Worm (Caenorhabditis elegans): ENCODE measurements around the gene C25F6.6.
A peak's percentile ranks its signal among the peaks of the same experiment; 100 is the strongest.

Gene C25F6.6

DNA sequence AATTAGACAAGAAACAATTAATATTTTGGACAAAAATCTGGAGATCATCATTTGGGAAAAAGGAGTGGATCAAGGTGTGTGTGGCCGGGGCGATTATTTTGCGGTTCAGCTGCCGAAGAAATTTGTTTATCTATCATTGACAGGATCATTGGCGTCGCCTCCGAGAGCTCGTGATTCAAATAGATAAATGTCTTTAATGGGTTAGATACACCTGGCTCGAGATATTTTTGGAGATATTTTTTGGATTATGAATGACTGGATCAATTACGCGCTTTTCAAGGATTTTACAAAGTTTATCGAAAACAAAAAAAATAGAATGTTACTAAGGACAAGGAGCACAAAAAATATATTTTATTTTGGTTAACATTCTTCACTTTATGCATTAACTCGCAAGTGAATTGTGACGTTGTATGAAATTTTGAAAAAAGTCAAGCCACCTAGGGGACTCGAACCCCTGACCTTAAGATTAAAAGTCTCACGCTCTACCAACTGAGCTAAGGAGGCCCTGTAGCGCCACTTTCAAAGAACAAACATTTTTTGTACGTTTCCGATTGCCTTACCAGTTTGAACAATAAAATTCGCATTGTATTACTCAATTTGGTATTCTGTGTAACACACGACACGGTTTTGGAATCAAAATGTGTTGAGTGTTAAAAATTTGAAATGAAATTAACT, at the start of gene C25F6.6:
Gene C25F6.6 (minus strand): TSS at position 51 of the 675 bp plus-strand sequence.
- no peak for TF ChIP-seq ama-1 (optimal IDR thresholded peaks at IDR 0.05)
- no peak for TF ChIP-seq ets-7 (tag; optimal IDR thresholded peaks at IDR 0.05)
- no peak for TF ChIP-seq F13C5.2 (tag; optimal IDR thresholded peaks at IDR 0.05)
- no peak for TF ChIP-seq sea-1 (GFP tag; conservative IDR thresholded peaks at IDR 0.05)
- no peak for TF ChIP-seq tbx-37 (GFP tag; conservative IDR thresholded peaks at IDR 0.05)
- TF ChIP-seq ceh-36 (tag; optimal IDR thresholded peaks at IDR 0.05) = no peak

DNA sequence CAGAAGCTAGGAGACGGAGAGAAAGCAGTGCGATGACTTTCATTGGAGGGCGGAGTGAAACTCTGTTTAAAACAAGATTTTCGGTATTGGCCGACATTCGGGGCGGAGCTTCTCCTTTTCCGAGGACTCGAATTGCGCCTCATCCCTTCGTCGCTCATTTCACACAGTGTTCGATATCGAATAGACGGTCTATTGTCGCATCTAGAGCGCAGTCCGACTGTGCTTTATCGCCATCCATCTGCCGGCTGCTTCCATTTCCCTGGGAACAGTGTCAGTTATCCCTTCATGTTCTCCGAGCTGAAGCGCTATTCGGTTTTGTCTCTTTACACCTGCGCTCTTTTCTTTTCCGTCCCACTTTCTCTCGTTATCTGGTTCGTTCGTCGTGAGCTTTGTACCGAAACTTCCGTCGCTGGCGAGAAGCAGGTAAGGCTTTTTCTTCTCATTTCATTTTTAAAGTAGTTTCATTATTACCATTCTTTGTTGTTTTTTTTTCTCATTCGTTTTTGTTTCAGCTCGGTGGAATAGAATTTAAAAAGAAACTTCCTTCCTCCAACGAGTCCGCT, 42.3 kb upstream of the C25F6.6 start, which contains the start of the genes bus-8A and bus-8B:
Gene bus-8A (plus strand): TSS at position 96 of the 563 bp plus-strand sequence.
Gene bus-8B (plus strand): TSS at position 513 of the 563 bp plus-strand sequence.
- TF ChIP-seq ceh-36 (tag; optimal IDR thresholded peaks at IDR 0.05) (no peak), pes-1 (GFP tag; IDR thresholded peaks at IDR 0.05) (no peak), scrt-1 (GFP tag; IDR thresholded peaks at IDR 0.05) (no peak), aly-1 (tag; optimal IDR thresholded peaks at IDR 0.05) (no peak), flt-1 (GFP tag; IDR thresholded peaks at IDR 0.05) (no peak), F13C5.2 (tag; optimal IDR thresholded peaks at IDR 0.05) (no peak), tra-4 (tag; optimal IDR thresholded peaks at IDR 0.05) (no peak), hmbx-1 (tag; optimal IDR thresholded peaks at IDR 0.05) (no peak), tbx-37 (GFP tag; conservative IDR thresholded peaks at IDR 0.05) (no peak), tbx-11 (GFP tag; IDR thresholded peaks at IDR 0.05) (no peak), hnd-1 (tag; optimal IDR thresholded peaks at IDR 0.05) (no peak), ets-7 (tag; optimal IDR thresholded peaks at IDR 0.05) (no peak), ceh-13 (GFP tag; optimal IDR thresholded peaks at IDR 0.05) (no peak), sea-1 (GFP tag; conservative IDR thresholded peaks at IDR 0.05) (no peak)

DNA sequence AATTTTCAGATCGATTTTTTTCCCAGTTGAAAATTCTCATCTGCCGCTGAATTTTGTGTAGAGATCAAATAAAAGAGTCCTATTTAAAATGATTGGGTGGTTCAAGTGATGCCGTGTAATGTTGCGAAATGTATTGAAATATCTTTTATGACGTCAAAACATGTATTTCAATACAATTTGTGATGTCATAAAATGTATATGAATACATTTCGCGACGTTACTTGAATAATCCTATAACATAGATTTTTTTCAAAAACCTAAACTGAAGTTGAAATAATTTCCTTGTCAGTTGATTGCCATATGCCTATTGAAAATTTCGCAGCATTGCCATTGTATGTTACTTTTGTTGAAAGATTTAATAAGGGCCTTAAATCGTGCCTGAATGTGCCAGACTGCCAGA, 38.9 kb upstream of the C25F6.6 start, which contains the start of gene F55D1.1:
Gene F55D1.1 (plus strand): TSS at position 301 of the 400 bp plus-strand sequence.
- TF ChIP-seq tra-4 (tag; optimal IDR thresholded peaks at IDR 0.05) = no peak
- no peak for TF ChIP-seq pes-1 (GFP tag; IDR thresholded peaks at IDR 0.05)

DNA sequence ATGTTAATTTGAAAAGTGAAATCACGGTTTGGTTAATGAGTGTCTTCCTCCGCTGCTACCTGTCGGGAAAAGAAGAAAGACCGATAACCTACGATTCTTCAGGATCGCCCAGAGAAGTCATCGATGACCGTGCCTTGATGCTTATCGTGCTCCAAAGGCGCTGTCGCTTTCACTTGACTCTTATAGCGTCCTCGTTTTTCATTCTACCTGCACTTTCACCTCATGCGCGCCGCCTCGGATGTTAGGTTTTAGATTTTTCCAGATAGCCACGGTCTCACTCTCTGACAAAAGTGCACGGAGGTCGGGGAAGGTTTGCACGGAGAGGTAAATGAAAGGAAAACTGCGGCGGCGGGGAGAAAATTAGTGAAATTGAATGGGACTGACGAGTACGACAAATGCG, 38.2 kb upstream of the C25F6.6 start:
- no peak for TF ChIP-seq sea-1 (GFP tag; conservative IDR thresholded peaks at IDR 0.05)
- TF ChIP-seq hmbx-1 (tag; optimal IDR thresholded peaks at IDR 0.05) = no peak
- no peak for TF ChIP-seq ceh-13 (GFP tag; optimal IDR thresholded peaks at IDR 0.05)
- TF ChIP-seq ama-1 (optimal IDR thresholded peaks at IDR 0.05) = no peak
- TF ChIP-seq flt-1 (GFP tag; IDR thresholded peaks at IDR 0.05) = no peak

DNA sequence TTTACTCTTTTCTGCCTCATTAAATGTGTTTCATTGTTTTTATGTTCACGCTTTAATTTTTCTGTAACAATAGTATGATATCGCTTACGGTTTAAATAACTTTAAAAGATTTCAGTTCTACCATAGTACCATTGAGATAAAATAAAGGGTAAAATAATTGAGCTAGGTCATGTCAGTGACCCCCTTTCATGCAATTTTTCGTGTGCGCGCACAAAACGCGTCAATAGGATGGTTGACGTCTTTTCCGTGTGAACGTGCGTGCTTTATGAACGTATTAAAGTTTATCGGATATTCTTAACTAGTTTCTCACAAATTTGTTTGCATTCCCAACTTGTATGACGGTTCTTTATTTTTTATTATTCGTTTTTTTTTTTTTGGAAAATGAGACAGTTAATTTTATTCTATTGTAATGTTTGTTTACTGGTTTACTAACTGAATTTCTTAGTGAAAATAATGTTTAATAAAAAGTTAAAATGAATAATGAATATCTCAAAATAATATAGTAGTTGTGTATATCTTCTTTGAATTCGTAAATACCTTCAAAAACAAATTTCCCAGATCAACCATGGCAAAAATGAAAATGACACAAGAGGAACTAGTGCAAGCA, 35.4 kb upstream of the C25F6.6 start, which contains the start of gene C25F6.1:
Gene C25F6.1 (plus strand): TSS at position 557 of the 607 bp plus-strand sequence.
- TF ChIP-seq aly-1 (tag; optimal IDR thresholded peaks at IDR 0.05) = no peak
- TF ChIP-seq tbx-37 (GFP tag; conservative IDR thresholded peaks at IDR 0.05) = no peak
- TF ChIP-seq ets-7 (tag; optimal IDR thresholded peaks at IDR 0.05) = no peak
- no peak for TF ChIP-seq hmbx-1 (tag; optimal IDR thresholded peaks at IDR 0.05)
- TF ChIP-seq ceh-13 (GFP tag; optimal IDR thresholded peaks at IDR 0.05) = no peak
- no peak for TF ChIP-seq ama-1 (optimal IDR thresholded peaks at IDR 0.05)
- TF ChIP-seq sea-1 (GFP tag; conservative IDR thresholded peaks at IDR 0.05) = no peak
- TF ChIP-seq B0310.2 (tag; optimal IDR thresholded peaks at IDR 0.05) = no peak
- TF ChIP-seq tra-4 (tag; optimal IDR thresholded peaks at IDR 0.05) = no peak
- no peak for TF ChIP-seq hnd-1 (tag; optimal IDR thresholded peaks at IDR 0.05)
- no peak for TF ChIP-seq scrt-1 (GFP tag; IDR thresholded peaks at IDR 0.05)
- no peak for TF ChIP-seq F13C5.2 (tag; optimal IDR thresholded peaks at IDR 0.05)

DNA sequence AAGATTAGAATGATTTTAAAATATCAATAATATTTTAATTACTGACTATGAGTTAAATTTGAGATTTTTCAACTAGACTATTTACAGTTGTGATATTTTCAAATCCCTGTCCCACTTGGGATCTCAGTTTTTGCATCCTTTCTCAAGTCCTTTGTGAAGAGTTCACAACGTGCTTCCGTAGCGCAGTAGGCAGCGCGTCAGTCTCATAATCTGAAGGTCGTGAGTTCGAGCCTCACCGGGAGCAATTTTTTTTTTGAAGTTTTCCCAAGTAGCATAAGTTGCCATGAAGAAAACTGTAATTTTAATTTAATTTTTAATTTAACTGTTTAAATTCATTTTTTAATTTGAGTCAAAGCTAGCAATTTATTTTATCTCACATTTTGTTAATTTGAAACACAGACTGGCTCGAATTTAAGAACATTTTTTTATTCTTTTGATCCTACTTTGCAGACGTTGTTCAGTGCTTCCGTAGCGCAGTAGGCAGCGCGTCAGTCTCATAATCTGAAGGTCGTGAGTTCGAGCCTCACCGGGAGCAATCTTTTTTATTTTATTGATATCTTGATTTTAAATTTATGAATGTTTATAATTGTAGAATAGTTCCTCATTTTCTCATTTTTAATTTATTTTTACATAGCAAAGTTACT, 34.8 kb upstream of the C25F6.6 start:
- TF ChIP-seq hmg-4 (GFP tag; optimal IDR thresholded peaks at IDR 0.05) (no peak), sea-1 (GFP tag; conservative IDR thresholded peaks at IDR 0.05) (0 out of 2 replicates have a peak, but pooled peaks have one; percentile 12), scrt-1 (GFP tag; IDR thresholded peaks at IDR 0.05) (no peak), F13C5.2 (tag; optimal IDR thresholded peaks at IDR 0.05) (no peak), tbx-37 (GFP tag; conservative IDR thresholded peaks at IDR 0.05) (peak; percentile 29; the same call in 1 of the 2 replicates), hnd-1 (tag; optimal IDR thresholded peaks at IDR 0.05) (no peak), B0310.2 (tag; optimal IDR thresholded peaks at IDR 0.05) (no peak), flt-1 (GFP tag; IDR thresholded peaks at IDR 0.05) (0 out of 2 replicates have a peak, but pooled peaks have one; percentile 45), ets-7 (tag; optimal IDR thresholded peaks at IDR 0.05) (no peak), tra-4 (tag; optimal IDR thresholded peaks at IDR 0.05) (no peak), ceh-36 (tag; optimal IDR thresholded peaks at IDR 0.05) (peak; percentile 43), pes-1 (GFP tag; IDR thresholded peaks at IDR 0.05) (peak; percentile 62; the same call in 1 of the 2 replicates), ama-1 (optimal IDR thresholded peaks at IDR 0.05) (no peak), tbx-11 (GFP tag; IDR thresholded peaks at IDR 0.05) (no peak), aly-1 (tag; optimal IDR thresholded peaks at IDR 0.05) (no peak), hmbx-1 (tag; optimal IDR thresholded peaks at IDR 0.05) (no peak), ceh-13 (GFP tag; optimal IDR thresholded peaks at IDR 0.05) (no peak)

DNA sequence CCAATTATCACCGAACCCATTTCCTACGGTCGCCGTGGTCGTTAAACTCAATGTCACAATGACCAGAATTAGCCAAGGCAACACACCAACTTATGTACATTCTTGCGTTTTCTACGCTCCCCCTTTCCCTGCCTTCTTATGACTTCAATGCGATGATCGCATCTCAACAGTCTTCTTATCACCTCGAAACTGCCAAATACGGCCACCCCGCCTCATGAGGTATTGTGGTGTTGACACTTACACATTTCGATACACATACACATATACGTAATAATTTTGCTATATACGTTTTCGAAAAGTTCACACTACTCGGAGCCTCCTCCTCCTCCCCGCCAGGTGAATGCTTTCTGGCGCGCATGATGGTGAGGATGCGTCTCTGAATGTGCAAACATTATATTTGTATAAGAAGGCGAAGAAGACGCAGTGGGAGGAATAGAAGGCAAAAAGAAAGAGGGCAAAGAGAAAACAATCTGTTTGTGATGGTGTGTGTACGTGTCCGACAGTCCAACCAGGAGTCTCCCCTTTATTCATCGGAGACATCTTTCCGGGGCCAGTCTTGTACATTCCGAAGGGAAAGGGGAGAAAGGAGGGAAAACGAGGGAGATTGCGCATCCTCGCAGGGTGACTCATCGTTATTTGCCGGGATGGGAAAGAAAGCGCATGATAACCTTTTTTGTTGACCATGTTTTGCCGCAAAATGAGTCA, 29.4 kb upstream of the C25F6.6 start:
- no peak for TF ChIP-seq tra-4 (tag; optimal IDR thresholded peaks at IDR 0.05)
- peak; percentile 34; the same call in 1 of the 2 replicates for TF ChIP-seq tbx-37 (GFP tag; conservative IDR thresholded peaks at IDR 0.05)
- TF ChIP-seq B0310.2 (tag; optimal IDR thresholded peaks at IDR 0.05) = peak; percentile 65
- TF ChIP-seq hmg-4 (GFP tag; optimal IDR thresholded peaks at IDR 0.05) = peak; percentile 54
